ENCODE assay signal across 6 worm cellular contexts in the genomic region with DNA sequence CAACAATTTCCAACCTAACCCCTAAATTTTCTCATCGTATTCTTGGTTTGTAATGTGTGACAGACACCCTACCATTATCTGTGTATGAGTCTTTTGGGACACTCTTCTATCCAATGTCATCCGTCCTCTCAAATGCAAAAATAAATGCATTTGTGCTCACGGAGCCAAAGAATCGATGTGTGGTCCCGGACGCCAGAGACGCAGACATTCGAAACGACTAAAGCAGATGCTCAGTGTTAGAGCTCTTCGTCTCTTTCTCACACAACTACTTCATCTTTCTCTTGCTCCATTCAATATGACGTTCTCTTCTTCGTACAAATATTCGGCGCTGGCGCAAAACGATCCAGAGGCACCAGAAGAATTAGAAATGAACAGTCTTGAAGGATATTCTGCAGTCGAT.
TF ChIP-seq lines count a peak whose summit lies in the region.

A gene (plus strand): TSS at position 283 of the 400 bp plus-strand sequence.

TF ChIP-seq in whole organism, L1 larva, 84 proteins besides CTCF, POLR2A, EP300 and RAD21 (continues in another document):
- TF ChIP-seq nhr-84 (tag; optimal IDR thresholded peaks at IDR 0.05; lab: Kevin White, UChicago) (no peak), lin-14 (GFP tag; optimal IDR thresholded peaks at IDR 0.05; lab: Kevin White, UChicago) (peak; percentile 80), unc-86 (tag; optimal IDR thresholded peaks at IDR 0.05; lab: Kevin White, UChicago) (peak; percentile 39), fkh-4 (tag; optimal IDR thresholded peaks at IDR 0.05; lab: Kevin White, UChicago; ENCODE audit: borderline replicate concordance) (no peak), egl-27 (tag; optimal IDR thresholded peaks at IDR 0.05; lab: Kevin White, UChicago) (no peak), fkh-10 (GFP tag; optimal IDR thresholded peaks at IDR 0.05; lab: Kevin White, UChicago) (no peak), dpl-1 (GFP tag; optimal IDR thresholded peaks at IDR 0.05; lab: Kevin White, UChicago) (peak in 1 of 3 experiments; percentile 12), C16A3.4 (tag; optimal IDR thresholded peaks at IDR 0.05; lab: Kevin White, UChicago) (no peak), skn-1 (tag; optimal IDR thresholded peaks at IDR 0.05; lab: Kevin White, UChicago) (no peak), ceh-63 (GFP tag; optimal IDR thresholded peaks at IDR 0.05; lab: Kevin White, UChicago) (no peak), lir-3 (tag; optimal IDR thresholded peaks at IDR 0.05; lab: Kevin White, UChicago; ENCODE audit: poor library complexity) (no peak), nhr-20 (tag; optimal IDR thresholded peaks at IDR 0.05; lab: Kevin White, UChicago) (no peak), fkh-8 (tag; optimal IDR thresholded peaks at IDR 0.05; lab: Kevin White, UChicago) (no peak), hpl-2 (GFP tag; optimal IDR thresholded peaks at IDR 0.05; lab: Kevin White, UChicago) (no peak)

TF ChIP-seq in whole organism, L2 larva, 48 proteins besides CTCF, POLR2A, EP300 and RAD21:
- TF ChIP-seq ZK546.5 (tag; optimal IDR thresholded peaks at IDR 0.05; lab: Kevin White, UChicago), result no peak
- TF ChIP-seq crh-2 (tag; optimal IDR thresholded peaks at IDR 0.05; lab: Kevin White, UChicago), result peak; percentile 13
- no peak for TF ChIP-seq nhr-77 (tag; optimal IDR thresholded peaks at IDR 0.05; lab: Kevin White, UChicago)
- peak; percentile 48 for TF ChIP-seq C34F6.9 (tag; optimal IDR thresholded peaks at IDR 0.05; lab: Kevin White, UChicago)
- peak; percentile 17 for TF ChIP-seq zag-1 (tag; optimal IDR thresholded peaks at IDR 0.05; lab: Kevin White, UChicago)
- TF ChIP-seq unc-55 (GFP tag; optimal IDR thresholded peaks at IDR 0.05; lab: Kevin White, UChicago), result peak; percentile 73
- TF ChIP-seq lin-13 (GFP tag; optimal IDR thresholded peaks at IDR 0.05; lab: Kevin White, UChicago), result no peak
- no peak for TF ChIP-seq unc-62 (GFP tag; optimal IDR thresholded peaks at IDR 0.05; lab: Kevin White, UChicago)
- TF ChIP-seq mbf-1 (tag; optimal IDR thresholded peaks at IDR 0.05; lab: Kevin White, UChicago), result no peak
- no peak for TF ChIP-seq ztf-11 (tag; optimal IDR thresholded peaks at IDR 0.05; lab: Kevin White, UChicago)
- peak; percentile 42 for TF ChIP-seq mab-5 (tag; optimal IDR thresholded peaks at IDR 0.05; lab: Kevin White, UChicago)
- peak; percentile 16 for TF ChIP-seq sma-9 (GFP tag; optimal IDR thresholded peaks at IDR 0.05; lab: Kevin White, UChicago)
- no peak for TF ChIP-seq sma-9 (tag; optimal IDR thresholded peaks at IDR 0.05; lab: Kevin White, UChicago)

TF ChIP-seq in whole organism, L3 larva, 47 proteins besides CTCF, POLR2A, EP300 and RAD21 (continues in another document):
- no peak for TF ChIP-seq ceh-28 (tag; optimal IDR thresholded peaks at IDR 0.05; lab: Kevin White, UChicago)
- no peak for TF ChIP-seq pha-4 (tag; optimal IDR thresholded peaks at IDR 0.05; lab: Kevin White, UChicago)
- no peak for TF ChIP-seq snpc-4 (tag; optimal IDR thresholded peaks at IDR 0.05; lab: Kevin White, UChicago)
- TF ChIP-seq nfya-1 (tag; optimal IDR thresholded peaks at IDR 0.05; lab: Kevin White, UChicago; ENCODE audit: insufficient read depth), result peak; percentile 63
- no peak for TF ChIP-seq R02D3.7 (tag; optimal IDR thresholded peaks at IDR 0.05; lab: Kevin White, UChicago)
- no peak for TF ChIP-seq ceh-82 (tag; optimal IDR thresholded peaks at IDR 0.05; lab: Kevin White, UChicago)
- TF ChIP-seq egl-27 (tag; optimal IDR thresholded peaks at IDR 0.05; lab: Kevin White, UChicago), result no peak
- TF ChIP-seq elt-2 (tag; optimal IDR thresholded peaks at IDR 0.05; lab: Kevin White, UChicago), result no peak
- peak; percentile 74 for TF ChIP-seq lin-39 (tag; optimal IDR thresholded peaks at IDR 0.05; lab: Kevin White, UChicago)
- TF ChIP-seq fos-1 (tag; optimal IDR thresholded peaks at IDR 0.05; lab: Kevin White, UChicago), result no peak
- TF ChIP-seq hmg-11 (tag; optimal IDR thresholded peaks at IDR 0.05; lab: Kevin White, UChicago), result peak; percentile 20
- TF ChIP-seq nhr-12 (tag; optimal IDR thresholded peaks at IDR 0.05; lab: Kevin White, UChicago), result no peak
- TF ChIP-seq nhr-76 (tag; optimal IDR thresholded peaks at IDR 0.05; lab: Kevin White, UChicago), result no peak
- TF ChIP-seq lin-15B (tag; optimal IDR thresholded peaks at IDR 0.05; lab: Kevin White, UChicago), result peak; percentile 22
- TF ChIP-seq tbx-2 (tag; optimal IDR thresholded peaks at IDR 0.05; lab: Kevin White, UChicago), result no peak
- TF ChIP-seq pqm-1 (tag; optimal IDR thresholded peaks at IDR 0.05; lab: Kevin White, UChicago), result no peak

TF ChIP-seq in whole organism, L4 larva, 104 proteins besides CTCF, POLR2A, EP300 and RAD21:
- peak; percentile 87 for TF ChIP-seq aha-1 (tag; lab: Kevin White, UChicago)
- TF ChIP-seq dmd-9 (GFP tag; IDR thresholded peaks at IDR 0.05; lab: Robert Waterston, UW), result no peak
- TF ChIP-seq unc-62 (GFP tag; optimal IDR thresholded peaks at IDR 0.05 in 1 of 2; lab: Kevin White, UChicago), result peak in 1 of 2 experiments; percentile 45
- no peak for TF ChIP-seq unc-62 (tag; optimal IDR thresholded peaks at IDR 0.05; lab: Kevin White, UChicago)
- TF ChIP-seq daf-8 (GFP tag; IDR thresholded peaks at IDR 0.05; lab: Robert Waterston, UW), result no peak
- no peak for TF ChIP-seq F10B5.3 (tag; optimal IDR thresholded peaks at IDR 0.05; lab: Kevin White, UChicago)
- no peak for TF ChIP-seq set-16 (GFP tag; IDR thresholded peaks at IDR 0.05; lab: Robert Waterston, UW)
- TF ChIP-seq mdl-1 (tag; optimal IDR thresholded peaks at IDR 0.05; lab: Kevin White, UChicago), result peak in 1 of 2 experiments; percentile 3
- no peak for TF ChIP-seq arid-1 (GFP tag; conservative IDR thresholded peaks at IDR 0.05; lab: Robert Waterston, UW)

TF ChIP-seq in whole organism, late embryonic, 69 proteins besides CTCF, POLR2A, EP300 and RAD21:
- no peak for TF ChIP-seq ztf-16 (tag; optimal IDR thresholded peaks at IDR 0.05; lab: Kevin White, UChicago)
- TF ChIP-seq unc-42 (tag; optimal IDR thresholded peaks at IDR 0.05; lab: Kevin White, UChicago), result peak; percentile 95
- TF ChIP-seq ceh-48 (tag; optimal IDR thresholded peaks at IDR 0.05; lab: Kevin White, UChicago), result peak; percentile 56
- peak; percentile 64 for TF ChIP-seq nfya-1 (tag; optimal IDR thresholded peaks at IDR 0.05; lab: Kevin White, UChicago)
TF ChIP-seq in whole organism, late embryonic: peak in this region for 3.

TF ChIP-seq in whole organism, mixed stage, embryonic, 35 proteins besides CTCF, POLR2A, EP300 and RAD21:
- TF ChIP-seq elt-3 (tag; optimal IDR thresholded peaks at IDR 0.05; lab: Kevin White, UChicago) (no peak), mep-1 (tag; optimal IDR thresholded peaks at IDR 0.05; lab: Kevin White, UChicago) (no peak), mab-5 (tag; optimal IDR thresholded peaks at IDR 0.05; lab: Kevin White, UChicago) (no peak), unc-120 (tag; optimal IDR thresholded peaks at IDR 0.05; lab: Kevin White, UChicago; ENCODE audit: poor library complexity, severe bottlenecking) (peak; percentile 11), unc-62 (GFP tag; optimal IDR thresholded peaks at IDR 0.05; lab: Kevin White, UChicago) (peak; percentile 22), ces-1 (GFP tag; optimal IDR thresholded peaks at IDR 0.05; lab: Kevin White, UChicago) (peak; percentile 98)
